Worm (Caenorhabditis elegans): ENCODE data around the gene T05C1.2.

DNA sequence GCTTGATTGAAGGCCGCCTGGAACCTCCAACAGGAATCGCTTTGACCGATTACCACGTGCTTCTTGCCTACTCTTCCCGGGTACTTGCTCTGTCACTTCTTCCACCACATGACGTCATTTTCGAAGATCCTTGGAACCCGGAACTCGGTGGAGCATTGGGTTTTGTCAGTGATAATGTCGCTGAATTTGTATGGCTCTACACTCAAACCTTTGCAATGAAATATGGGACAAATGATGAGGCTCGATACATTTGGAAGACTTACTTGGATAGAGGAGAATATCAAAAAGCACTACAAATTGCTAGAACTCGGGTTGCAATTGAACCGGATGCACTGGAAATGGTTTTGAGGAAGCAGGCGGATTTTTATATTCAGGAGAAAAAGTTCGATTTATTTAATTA lies 19.1 kb downstream of the T05C1.2 start:
- no peak for TF ChIP-seq flt-1 (GFP tag; IDR thresholded peaks at IDR 0.05)
- TF ChIP-seq tab-1 (GFP tag; IDR thresholded peaks at IDR 0.05): no peak
- no peak for TF ChIP-seq klf-2 (GFP tag; conservative IDR thresholded peaks at IDR 0.05)
- TF ChIP-seq T22C8.4 (GFP tag; IDR thresholded peaks at IDR 0.05): no peak
